Worm (Caenorhabditis elegans): ENCODE results near the gene C35C5.10.

Gene C35C5.10

ce11 chrX:11541690-11542089, 14.4 kb upstream of the C35C5.10 start:
- TF ChIP-seq hif-1 (tag; optimal IDR thresholded peaks at IDR 0.05): no peak
- peak; percentile 90 for TF ChIP-seq aha-1 (tag)
- TF ChIP-seq fos-1 (tag; optimal IDR thresholded peaks at IDR 0.05): no peak

ce11 chrX:11546445-11547275, 9.4 kb upstream of the C35C5.10 start, which contains the start of gene selt-1.1:
Gene selt-1.1 (minus strand): TSS chrX:11546495.
- TF ChIP-seq lin-29 (GFP tag; IDR thresholded peaks at IDR 0.05): no peak
- peak in 1 of 2 experiments; percentile 19 for TF ChIP-seq unc-62 (GFP tag; optimal IDR thresholded peaks at IDR 0.05 in 1 of 2)
- TF ChIP-seq unc-62 (tag; optimal IDR thresholded peaks at IDR 0.05): no peak
- no peak for TF ChIP-seq ZK337.2 (GFP tag; IDR thresholded peaks at IDR 0.05)
- TF ChIP-seq ceh-28 (tag; optimal IDR thresholded peaks at IDR 0.05): peak; percentile 5
- no peak for TF ChIP-seq spr-3 (GFP tag; optimal IDR thresholded peaks at IDR 0.05)
- no peak for TF ChIP-seq Y105C5A.15 (GFP tag; IDR thresholded peaks at IDR 0.05)
- TF ChIP-seq madf-9 (GFP tag; conservative IDR thresholded peaks at IDR 0.05): 0 out of 2 replicates have a peak, but pooled peaks have one; percentile 52
- peak; percentile 75 for TF ChIP-seq dmd-6 (GFP tag; IDR thresholded peaks at IDR 0.05)
- no peak for TF ChIP-seq egl-27 (tag; optimal IDR thresholded peaks at IDR 0.05)
- no peak for TF ChIP-seq vab-7 (GFP tag; IDR thresholded peaks at IDR 0.05)
- TF ChIP-seq Y5F2A.4 (GFP tag; optimal IDR thresholded peaks at IDR 0.05): no peak
- TF ChIP-seq nhr-11 (tag; optimal IDR thresholded peaks at IDR 0.05): no peak
- no peak for TF ChIP-seq daf-19 (GFP tag; conservative IDR thresholded peaks at IDR 0.05)
- no peak for TF ChIP-seq daf-8 (GFP tag; IDR thresholded peaks at IDR 0.05)
- no peak for TF ChIP-seq nhr-237 (tag; optimal IDR thresholded peaks at IDR 0.05)
- TF ChIP-seq hlh-30 (tag; optimal IDR thresholded peaks at IDR 0.05; ENCODE audit: insufficient read depth): peak; percentile 51
- peak; percentile 42; the same call in 1 of the 2 replicates for TF ChIP-seq T26A8.4 (GFP tag; IDR thresholded peaks at IDR 0.05)
- no peak for TF ChIP-seq skn-1 (tag; optimal IDR thresholded peaks at IDR 0.05)
- peak; percentile 86 for TF ChIP-seq hlh-11 (tag; optimal IDR thresholded peaks at IDR 0.05)
- no peak for TF ChIP-seq php-3 (GFP tag; IDR thresholded peaks at IDR 0.05)
- no peak for TF ChIP-seq unc-130 (GFP tag; optimal IDR thresholded peaks at IDR 0.05)
- no peak for TF ChIP-seq mdt-29 (GFP tag; IDR thresholded peaks at IDR 0.05)
- no peak for TF ChIP-seq zip-11 (GFP tag; IDR thresholded peaks at IDR 0.05)
- peak; percentile 36; the same call in 1 of the 2 replicates for TF ChIP-seq lin-1 (GFP tag; IDR thresholded peaks at IDR 0.05)
- TF ChIP-seq lim-7 (GFP tag; IDR thresholded peaks at IDR 0.05): no peak
- no peak for TF ChIP-seq gei-8 (GFP tag; optimal IDR thresholded peaks at IDR 0.05)
- no peak for TF ChIP-seq nhr-10 (tag; optimal IDR thresholded peaks at IDR 0.05)
- peak; percentile 68 for TF ChIP-seq lin-13 (GFP tag; optimal IDR thresholded peaks at IDR 0.05)
- TF ChIP-seq nhr-111 (GFP tag; optimal IDR thresholded peaks at IDR 0.05): no peak
- no peak for TF ChIP-seq daf-16 (GFP tag; optimal IDR thresholded peaks at IDR 0.05)
- TF ChIP-seq daf-16 (tag; optimal IDR thresholded peaks at IDR 0.05): peak; percentile 73
- TF ChIP-seq ZK546.5 (tag; optimal IDR thresholded peaks at IDR 0.05): no peak
- peak; percentile 39 for TF ChIP-seq ztf-7 (tag; optimal IDR thresholded peaks at IDR 0.05)
- TF ChIP-seq R02D3.7 (tag; optimal IDR thresholded peaks at IDR 0.05): no peak
- peak; percentile 97 for TF ChIP-seq nhr-6 (tag; optimal IDR thresholded peaks at IDR 0.05)
- no peak for TF ChIP-seq lin-39 (tag; optimal IDR thresholded peaks at IDR 0.05)
- no peak for TF ChIP-seq nhr-41 (GFP tag; IDR thresholded peaks at IDR 0.05)
- TF ChIP-seq pqm-1 (tag; optimal IDR thresholded peaks at IDR 0.05): peak; percentile 22
- no peak for TF ChIP-seq zfp-3 (GFP tag; conservative IDR thresholded peaks at IDR 0.05)
- TF ChIP-seq nhr-77 (tag; optimal IDR thresholded peaks at IDR 0.05): peak; percentile 35
- no peak for TF ChIP-seq Y75B8A.6 (GFP tag; IDR thresholded peaks at IDR 0.05)
- TF ChIP-seq spr-1 (tag; optimal IDR thresholded peaks at IDR 0.05): peak; percentile 14
- no peak for TF ChIP-seq aly-2 (tag; optimal IDR thresholded peaks at IDR 0.05)
- no peak for TF ChIP-seq dmd-8 (GFP tag; IDR thresholded peaks at IDR 0.05)
- TF ChIP-seq attf-4 (tag; optimal IDR thresholded peaks at IDR 0.05): no peak
- TF ChIP-seq daf-12 (tag; optimal IDR thresholded peaks at IDR 0.05): no peak
